Fruit fly (Drosophila melanogaster): ENCODE results near the gene brwl.
A peak's percentile ranks its signal among the peaks of the same experiment; 100 is the strongest.

Gene brwl

DNA sequence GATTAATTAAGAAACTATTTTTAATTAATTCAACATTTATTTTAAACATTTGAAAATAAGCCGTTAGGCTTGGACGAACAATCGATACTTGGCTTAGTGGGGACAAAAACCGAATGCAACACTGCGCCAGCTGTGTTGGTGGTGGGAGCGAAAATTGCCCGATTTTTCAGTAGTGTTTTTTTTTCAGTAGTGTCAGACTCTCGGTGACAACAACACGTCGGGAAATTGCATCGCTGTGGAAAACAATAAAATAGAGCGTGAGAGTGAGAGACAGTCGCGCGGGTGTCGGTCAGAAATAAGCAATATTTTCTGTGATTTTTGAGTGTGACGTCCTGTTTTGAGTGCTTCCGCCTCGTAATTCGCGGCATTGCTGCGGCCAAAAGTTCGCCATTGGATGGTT is 48.0 kb downstream of the brwl start (continued):
- TF ChIP-seq sob (GFP tag; IDR thresholded peaks at IDR 0.05) (peak; percentile 82), CG16813 (GFP tag; IDR thresholded peaks at IDR 0.05; ENCODE audit: partially characterized antibody) (peak; percentile 73), Hr78 (GFP tag; optimal IDR thresholded peaks at IDR 0.05) (no peak), D19B (GFP tag; optimal IDR thresholded peaks at IDR 0.05) (no peak), Aef1 (GFP tag; IDR thresholded peaks at IDR 0.05) (peak; percentile 61; the same call in 2 of the 3 replicates), chif (GFP tag; optimal IDR thresholded peaks at IDR 0.05) (peak in 1 of 2 experiments; percentile 68), tin (GFP tag; optimal IDR thresholded peaks at IDR 0.05) (no peak), Nf-YA (GFP tag; IDR thresholded peaks at IDR 0.05) (no peak), row (GFP tag; IDR thresholded peaks at IDR 0.05) (peak; percentile 70), pum (GFP tag; optimal IDR thresholded peaks at IDR 0.05) (peak; percentile 17), CG7928 (GFP tag; optimal IDR thresholded peaks at IDR 0.05) (no peak), CG2199 (GFP tag; IDR thresholded peaks at IDR 0.05) (0 out of 3 replicates have a peak, but pooled peaks have one; percentile 56), Lhr (GFP tag; optimal IDR thresholded peaks at IDR 0.05) (peak; percentile 87), H15 (GFP tag; IDR thresholded peaks at IDR 0.05) (0 out of 3 replicates have a peak, but pooled peaks have one; percentile 32), dimm (GFP tag; IDR thresholded peaks at IDR 0.05) (no peak), Optix (GFP tag; IDR thresholded peaks at IDR 0.05) (no peak; the same call in 2 of the 3 replicates), CG17568 (GFP tag; optimal IDR thresholded peaks at IDR 0.05) (peak; percentile 26), bowl (GFP tag; IDR thresholded peaks at IDR 0.05) (0 out of 2 replicates have a peak, but pooled peaks have one; percentile 13), tna (GFP tag; IDR thresholded peaks at IDR 0.05; ENCODE audit: partially characterized antibody) (peak; percentile 32; the same call in 1 of the 2 replicates), CG5180 (GFP tag; optimal IDR thresholded peaks at IDR 0.05) (no peak), dpn (GFP tag; optimal IDR thresholded peaks at IDR 0.05) (peak; percentile 18 to 56), D (optimal IDR thresholded peaks at IDR 0.05) (no peak), D (GFP tag; optimal IDR thresholded peaks at IDR 0.05) (no peak), CG1792 (GFP tag; optimal IDR thresholded peaks at IDR 0.05) (no peak), kay (GFP tag; optimal IDR thresholded peaks at IDR 0.05) (no peak), CoRest (tag; optimal IDR thresholded peaks at IDR 0.05) (peak; percentile 55), Atf-2 (GFP tag; optimal IDR thresholded peaks at IDR 0.05) (no peak), zfh1 (GFP tag; IDR thresholded peaks at IDR 0.05) (no peak), CG12104 (GFP tag; optimal IDR thresholded peaks at IDR 0.05) (no peak), Atf6 (GFP tag; IDR thresholded peaks at IDR 0.05) (peak; percentile 55; the same call in 1 of the 2 replicates), da (GFP tag; optimal IDR thresholded peaks at IDR 0.05) (no peak), tgo (GFP tag; IDR thresholded peaks at IDR 0.05) (peak; percentile 46; the same call in 2 of the 3 replicates), corto (GFP tag; optimal IDR thresholded peaks at IDR 0.05) (no peak), NC2α (GFP tag; optimal IDR thresholded peaks at IDR 0.05) (peak; percentile 20), CG4707 (GFP tag; optimal IDR thresholded peaks at IDR 0.05) (peak; percentile 19), trem (tag; optimal IDR thresholded peaks at IDR 0.05) (no peak), Max (GFP tag; optimal IDR thresholded peaks at IDR 0.05) (no peak), CG8478 (optimal IDR thresholded peaks at IDR 0.05) (no peak), CG10366 (GFP tag; IDR thresholded peaks at IDR 0.05) (peak; percentile 16; the same call in 1 of the 2 replicates), btn (GFP tag; optimal IDR thresholded peaks at IDR 0.05) (no peak), jumu (GFP tag; optimal IDR thresholded peaks at IDR 0.05) (peak; percentile 38), CG15011 (GFP tag; optimal IDR thresholded peaks at IDR 0.05) (no peak), Bdp1 (GFP tag; optimal IDR thresholded peaks at IDR 0.05) (peak; percentile 18), crol (GFP tag; IDR thresholded peaks at IDR 0.05) (peak; percentile 16; the same call in 1 of the 2 replicates), Hand (GFP tag; optimal IDR thresholded peaks at IDR 0.05) (no peak), Ssrp (tag; optimal IDR thresholded peaks at IDR 0.05) (no peak), ewg (GFP tag; optimal IDR thresholded peaks at IDR 0.05) (peak; percentile 32), vfl (GFP tag; optimal IDR thresholded peaks at IDR 0.05) (peak; percentile 64), CG13296 (GFP tag; optimal IDR thresholded peaks at IDR 0.05) (peak; percentile 0), CG11456 (GFP tag; IDR thresholded peaks at IDR 0.05) (peak; percentile 79), Sin3A (optimal IDR thresholded peaks at IDR 0.05) (peak; percentile 26), Lpt (GFP tag; optimal IDR thresholded peaks at IDR 0.05) (no peak)
